Worm (Caenorhabditis elegans) whole organism, L4 larva: ENCODE data around the gene taf-10.

ENCODE experiments used
- F37D6.2 ChIP-seq: sonication (generic microtip); optimal IDR thresholded peaks from 2 replicates; lab custom pipeline; 2016; ENCODE audit warnings: mild to moderate bottlenecking, missing genetic modification characterization, missing compliant biosample characterization
- F44E2.7 ChIP-seq: fragments of 200-800 bp; sonication (Bioruptor generic); IDR thresholded peaks from 2 replicates; pipeline ENCODE4 v2.1.2; 2022; ENCODE audit warnings: missing genetic modification characterization, missing compliant biosample characterization
- T20F7.1 ChIP-seq: fragments of 200-800 bp; sonication (Bioruptor generic); optimal IDR thresholded peaks from 2 replicates; lab custom pipeline; 2018; ENCODE audit warnings: mild to moderate bottlenecking, missing genetic modification characterization, missing compliant biosample characterization
- Y48G9A.11 ChIP-seq: fragments of 200-800 bp; sonication (Bioruptor generic); IDR thresholded peaks from 2 replicates; pipeline ENCODE4 v1.3.6; 2022; ENCODE audit warnings: missing genetic modification reagents, missing genetic modification characterization, missing compliant biosample characterization
- Y75B8A.6 ChIP-seq: fragments of 200-800 bp; sonication (Bioruptor generic); IDR thresholded peaks from 2 replicates; pipeline ENCODE4 v1.3.6; 2022; ENCODE audit warnings: missing genetic modification reagents, missing genetic modification characterization, missing compliant biosample characterization
- ZK337.2 ChIP-seq: fragments of 200-800 bp; sonication (Bioruptor generic); IDR thresholded peaks from 2 replicates; pipeline ENCODE4 v1.3.6; 2022; ENCODE audit warnings: missing genetic modification reagents, missing genetic modification characterization, missing compliant biosample characterization
- ama-1 ChIP-seq: fragments of 150-350 bp; optimal IDR thresholded peaks from 2 replicates; lab custom pipeline; 2014; ENCODE audit warnings: inconsistent platforms, mixed read lengths
- arid-1 ChIP-seq: fragments of 200-800 bp; sonication (Bioruptor generic); conservative IDR thresholded peaks from 2 replicates; pipeline ENCODE4 v1.3.6; 2022; ENCODE audit warnings: missing genetic modification reagents, missing genetic modification characterization, missing compliant biosample characterization
- ceh-32 ChIP-seq: sonication (generic microtip); optimal IDR thresholded peaks from 2 replicates; lab custom pipeline; 2016; ENCODE audit warnings: mild to moderate bottlenecking, missing genetic modification characterization, missing compliant biosample characterization; ENCODE audit not compliant: poor library complexity
- ces-1 ChIP-seq: fragments of 150-350 bp; sonication (generic microtip); optimal IDR thresholded peaks from 4 replicates; lab custom pipeline; 2014; ENCODE audit warnings: missing biosample characterization, missing genetic modification reagents, missing genetic modification characterization
- daf-16 ChIP-seq, 3 experiments: sonication (generic microtip); optimal IDR thresholded peaks; 2 replicates each; lab custom pipeline; 2016 to 2017; ENCODE audit warnings: missing genetic modification characterization in 3 of 3, missing genetic modification reagents in 3 of 3, mild to moderate bottlenecking in 2 of 3, missing compliant biosample characterization in 2 of 3, missing biosample characterization in 1 of 3, moderate library complexity in 1 of 3
- daf-19 ChIP-seq: fragments of 200-800 bp; sonication (Bioruptor generic); conservative IDR thresholded peaks from 2 replicates; pipeline ENCODE4 v1.3.6; 2022; ENCODE audit warnings: missing genetic modification characterization, missing compliant biosample characterization
- dmd-9 ChIP-seq: fragments of 200-800 bp; sonication (Bioruptor generic); IDR thresholded peaks from 2 replicates; pipeline ENCODE4 v1.3.6; 2022; ENCODE audit warnings: missing genetic modification reagents, missing genetic modification characterization, missing compliant biosample characterization
- dpl-1 ChIP-seq: fragments of 150-350 bp; optimal IDR thresholded peaks from 2 replicates; lab custom pipeline; 2014; ENCODE audit warnings: missing biosample characterization, missing genetic modification reagents, missing genetic modification characterization
- fos-1 ChIP-seq: fragments of 150-350 bp; optimal IDR thresholded peaks from 2 replicates; lab custom pipeline; 2014; ENCODE audit warnings: missing biosample characterization, missing genetic modification characterization
- hlh-11 ChIP-seq: fragments of 200-800 bp; sonication (Bioruptor generic); optimal IDR thresholded peaks from 2 replicates; lab custom pipeline; 2018; ENCODE audit warnings: mild to moderate bottlenecking, missing genetic modification characterization, missing compliant biosample characterization
- hlh-30 ChIP-seq: sonication (generic microtip); optimal IDR thresholded peaks from 2 replicates; lab custom pipeline; 2017; ENCODE audit warnings: antibody characterized with exemption, mild to moderate bottlenecking, missing genetic modification characterization, missing compliant biosample characterization; ENCODE audit not compliant: insufficient read depth
- lin-1 ChIP-seq: fragments of 200-800 bp; sonication (Bioruptor generic); IDR thresholded peaks from 2 replicates; pipeline ENCODE4 v1.3.6; 2022; ENCODE audit warnings: missing genetic modification reagents, missing genetic modification characterization, missing compliant biosample characterization
- lin-13 ChIP-seq: fragments of 150-350 bp; optimal IDR thresholded peaks from 2 replicates; lab custom pipeline; 2014; ENCODE audit warnings: missing biosample characterization, missing genetic modification reagents, missing genetic modification characterization
- lin-29 ChIP-seq: fragments of 200-800 bp; sonication (Bioruptor generic); IDR thresholded peaks from 2 replicates; pipeline ENCODE4 v1.3.6; 2022; ENCODE audit warnings: missing genetic modification reagents, missing genetic modification characterization, missing compliant biosample characterization
- lsy-2 ChIP-seq, 2 experiments: fragments of 150-350 bp in 1 of 2; sonication (generic microtip) in 1 of 2; optimal IDR thresholded peaks; 2 replicates each; lab custom pipeline; 2014 to 2017; ENCODE audit warnings: missing biosample characterization in 2 of 2, missing genetic modification characterization in 2 of 2
- mdl-1 ChIP-seq, 2 experiments: fragments of 150-350 bp in 1 of 2; sonication (generic microtip) in 1 of 2; optimal IDR thresholded peaks; 2 replicates each; lab custom pipeline; 2014 to 2017; ENCODE audit warnings: missing biosample characterization in 2 of 2, missing genetic modification characterization in 2 of 2
- mep-1 ChIP-seq: fragments of 150-350 bp; sonication (generic microtip); optimal IDR thresholded peaks from 3 replicates; lab custom pipeline; 2014; ENCODE audit warnings: missing biosample characterization, missing genetic modification characterization
- mes-2 ChIP-seq: sonication (generic microtip); optimal IDR thresholded peaks from 2 replicates; lab custom pipeline; 2016; ENCODE audit warnings: missing genotype, mild to moderate bottlenecking, missing genetic modification characterization, missing compliant biosample characterization; ENCODE audit not compliant: poor library complexity, severe bottlenecking
- mxl-2 ChIP-seq: fragments of 200-800 bp; sonication (Bioruptor generic); conservative IDR thresholded peaks from 2 replicates; pipeline ENCODE4 v1.3.6; 2022; ENCODE audit warnings: missing genetic modification reagents, missing genetic modification characterization, missing compliant biosample characterization
- mxl-3 ChIP-seq: fragments of 200-800 bp; sonication (Bioruptor generic); optimal IDR thresholded peaks from 2 replicates; lab custom pipeline; 2018; ENCODE audit warnings: mild to moderate bottlenecking, missing genetic modification characterization, missing compliant biosample characterization
- nhr-11 ChIP-seq: fragments of 150-350 bp; optimal IDR thresholded peaks from 2 replicates; lab custom pipeline; 2014; ENCODE audit warnings: missing biosample characterization, missing genetic modification characterization
- nhr-41 ChIP-seq: fragments of 200-800 bp; sonication (Bioruptor generic); IDR thresholded peaks from 2 replicates; pipeline ENCODE4 v1.3.6; 2022; ENCODE audit warnings: missing genetic modification reagents, missing genetic modification characterization, missing compliant biosample characterization
- nhr-42 ChIP-seq: fragments of 200-800 bp; sonication (Bioruptor generic); IDR thresholded peaks from 2 replicates; pipeline ENCODE4 v1.3.6; 2022; ENCODE audit warnings: missing genetic modification characterization, missing compliant biosample characterization
- nhr-48 ChIP-seq: sonication (generic microtip); optimal IDR thresholded peaks from 2 replicates; lab custom pipeline; 2016; ENCODE audit warnings: mild to moderate bottlenecking, missing genetic modification characterization, missing compliant biosample characterization
- nhr-6 ChIP-seq: fragments of 150-350 bp; optimal IDR thresholded peaks from 2 replicates; lab custom pipeline; 2014; ENCODE audit warnings: missing biosample characterization, missing genetic modification characterization
- set-16 ChIP-seq: fragments of 200-800 bp; sonication (Bioruptor generic); IDR thresholded peaks from 2 replicates; pipeline ENCODE4 v1.3.6; 2022; ENCODE audit warnings: missing genetic modification reagents, missing genetic modification characterization, missing compliant biosample characterization
- snpc-1.2 ChIP-seq: fragments of 200-800 bp; sonication (Bioruptor generic); IDR thresholded peaks from 2 replicates; pipeline ENCODE4 v1.3.6; 2022; ENCODE audit warnings: missing genetic modification reagents, missing genetic modification characterization, missing compliant biosample characterization
- unc-130 ChIP-seq: sonication (generic microtip); optimal IDR thresholded peaks from 2 replicates; lab custom pipeline; 2016; ENCODE audit warnings: missing genetic modification reagents, missing genetic modification characterization, missing compliant biosample characterization
- unc-62 ChIP-seq, 3 experiments: fragments of 150-350 bp in 1 of 3; sonication (generic microtip); optimal IDR thresholded peaks in 2 of 3; peaks in 1 of 3; 1 replicate in 1 of 3; 2 replicates in 2 of 3; lab custom pipeline; 2014 to 2017; ENCODE audit warnings: missing biosample characterization in 3 of 3, missing genetic modification characterization in 3 of 3, missing genetic modification reagents in 3 of 3, missing genotype in 1 of 3
- zip-11 ChIP-seq: fragments of 200-800 bp; sonication (Bioruptor generic); IDR thresholded peaks from 2 replicates; pipeline ENCODE4 v1.3.6; 2022; ENCODE audit warnings: missing genetic modification characterization, missing compliant biosample characterization
- ztf-11 ChIP-seq: fragments of 150-350 bp; optimal IDR thresholded peaks from 2 replicates; lab custom pipeline; 2014; ENCODE audit warnings: missing biosample characterization, missing genetic modification characterization

Gene taf-10

ce11 chrV:4689234-4689633, 2.3 kb downstream of the taf-10 start, which contains the start of gene K03B4.1 (continued):
- TF ChIP-seq nhr-42 (GFP tag; lab: Robert Waterston, UW) (no peak), snpc-1.2 (GFP tag; lab: Robert Waterston, UW) (no peak)

- TF ChIP-seq F37D6.2 (tag; lab: Kevin White, UChicago) (no peak), dmd-9 (no peak), Y75B8A.6 (no peak), unc-62 (GFP tag; optimal IDR thresholded peaks at IDR 0.05 in 1 of 2; lab: Kevin White, UChicago) (peak in 1 of 2 experiments; percentile 88), unc-62 (tag; optimal IDR thresholded peaks at IDR 0.05; lab: Kevin White, UChicago) (no peak), set-16 (peak; percentile 70; the same call in 1 of the 2 replicates), unc-130 (GFP tag; lab: Kevin White, UChicago) (no peak), mep-1 (tag; lab: Kevin White, UChicago) (no peak)
- TF ChIP-seq, all 104 proteins: peak for 2
These were observed 4.8 kb downstream of the taf-10 start for ce11 chrV:4691657-4692056.

DNA sequence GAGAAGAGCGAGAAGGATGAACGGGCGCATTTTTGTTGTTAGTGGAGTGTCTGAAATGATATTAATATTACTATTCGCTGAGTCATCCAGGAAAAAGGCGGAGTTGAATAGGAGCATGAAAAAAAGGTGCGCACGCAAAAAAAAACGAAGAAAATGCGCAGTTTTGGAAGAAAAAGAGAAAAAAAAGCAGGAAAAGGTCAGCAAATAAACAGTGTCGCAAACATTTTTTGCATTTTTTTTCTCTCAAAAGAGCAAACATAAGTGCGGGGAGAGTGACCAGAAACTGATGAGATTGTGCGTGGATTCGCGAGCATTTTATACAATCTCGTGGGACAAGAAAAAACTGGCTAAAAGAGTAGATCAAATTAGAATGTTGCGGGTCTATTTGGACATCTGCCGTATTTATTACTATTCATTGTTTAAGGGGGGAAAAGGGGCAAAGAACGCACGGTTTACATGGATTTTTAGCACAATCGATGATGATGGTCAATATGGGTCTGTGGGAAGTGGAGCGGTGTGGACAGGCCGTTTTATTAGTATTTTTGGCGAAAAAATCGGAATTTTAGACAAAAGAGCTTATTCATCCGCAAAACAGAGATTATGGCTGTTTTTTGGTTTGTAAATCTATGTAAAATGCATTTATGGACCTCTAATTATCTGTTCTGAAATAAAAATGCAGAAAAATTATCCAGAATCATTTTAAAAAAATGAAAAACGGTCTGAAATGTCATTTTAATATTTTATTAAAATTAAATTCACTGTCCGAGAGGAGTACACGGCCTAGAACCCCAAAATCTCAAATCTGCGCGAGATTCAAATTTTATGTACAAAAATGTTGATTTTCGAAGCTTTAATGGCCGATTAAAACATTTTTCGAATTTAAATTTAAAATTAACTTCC, 5.7 kb downstream of the taf-10 start, which contains the start of gene cpg-8:
TSS of gene cpg-8 (minus strand) at position 51 of the 900 bp plus-strand sequence.
- no peak for TF ChIP-seq fos-1 (tag; lab: Kevin White, UChicago)
- TF ChIP-seq unc-62 (GFP tag; optimal IDR thresholded peaks at IDR 0.05 in 1 of 2; lab: Kevin White, UChicago): peak in 1 of 2 experiments; percentile 4
- no peak for TF ChIP-seq unc-62 (tag; optimal IDR thresholded peaks at IDR 0.05; lab: Kevin White, UChicago)
- no peak for TF ChIP-seq nhr-48 (tag; lab: Kevin White, UChicago)
- no peak for TF ChIP-seq nhr-41 (GFP tag; lab: Robert Waterston, UW)
- TF ChIP-seq dpl-1 (GFP tag; lab: Kevin White, UChicago): peak; percentile 12

DNA sequence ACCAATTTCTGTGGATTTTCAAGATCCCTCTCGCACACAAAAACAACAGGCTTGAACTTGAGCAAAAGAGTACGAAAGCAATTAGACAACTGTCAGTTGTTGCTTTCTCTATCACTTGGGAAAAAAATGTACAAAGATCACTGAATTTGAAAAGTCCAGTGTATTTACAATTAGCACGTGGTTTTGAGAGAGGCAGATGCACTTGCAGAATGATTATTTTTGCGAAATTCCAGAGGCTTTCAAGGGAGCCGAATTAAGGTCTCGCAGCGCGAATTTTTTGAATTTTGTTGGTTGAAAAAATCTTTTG, 6.3 kb downstream of the taf-10 start:
- TF ChIP-seq hlh-30 (tag; lab: Kevin White, UChicago) (peak; percentile 11), mxl-3 (GFP tag; lab: Kevin White, UChicago) (no peak), daf-16 (GFP tag; optimal IDR thresholded peaks at IDR 0.05; lab: Kevin White, UChicago) (peak in 1 of 2 experiments; percentile 51), daf-16 (tag; optimal IDR thresholded peaks at IDR 0.05; lab: Kevin White, UChicago) (no peak), unc-62 (GFP tag; optimal IDR thresholded peaks at IDR 0.05 in 1 of 2; lab: Kevin White, UChicago) (peak in 1 of 2 experiments; percentile 79), unc-62 (tag; optimal IDR thresholded peaks at IDR 0.05; lab: Kevin White, UChicago) (no peak)

DNA sequence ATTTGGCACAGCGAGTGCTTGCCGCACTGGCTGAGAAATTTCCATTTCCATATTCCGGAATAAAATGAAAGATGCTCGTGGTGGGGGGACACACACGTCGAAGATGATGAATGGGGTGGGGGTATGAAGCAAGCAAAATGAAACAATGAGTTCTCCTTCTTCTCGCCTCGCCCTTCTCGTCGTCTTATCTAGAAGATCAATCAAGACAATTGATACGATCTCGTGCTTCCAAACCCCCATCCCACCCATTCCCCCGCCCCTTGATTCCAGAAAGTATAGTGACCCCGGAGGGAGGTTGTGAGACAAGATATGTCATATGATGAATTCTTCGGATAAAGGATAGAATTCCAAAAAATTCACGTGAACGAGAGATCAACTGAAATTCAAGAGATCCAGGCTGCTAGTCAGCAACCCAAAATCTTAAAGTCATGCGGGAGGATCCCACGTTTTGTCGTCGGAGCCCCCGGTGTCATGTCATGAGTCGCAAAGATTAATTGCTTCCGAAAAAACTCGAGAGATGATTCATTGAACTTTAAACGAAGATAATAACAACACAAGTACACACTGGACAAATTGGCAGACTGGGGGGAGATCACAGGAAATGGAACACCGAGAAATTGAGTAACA, 7.7 kb downstream of the taf-10 start:
- TF ChIP-seq mes-2 (tag; lab: Kevin White, UChicago) (no peak), fos-1 (tag; lab: Kevin White, UChicago) (no peak), daf-19 (no peak), unc-62 (GFP tag; optimal IDR thresholded peaks at IDR 0.05 in 1 of 2; lab: Kevin White, UChicago) (peak in 1 of 2 experiments; percentile 74), unc-62 (tag; optimal IDR thresholded peaks at IDR 0.05; lab: Kevin White, UChicago) (no peak), T20F7.1 (no peak), ces-1 (GFP tag; lab: Kevin White, UChicago) (no peak), lin-1 (GFP tag; lab: Robert Waterston, UW) (no peak), set-16 (no peak), mxl-2 (GFP tag; lab: Robert Waterston, UW) (no peak), ZK337.2 (GFP tag; lab: Robert Waterston, UW) (no peak), lsy-2 (tag; optimal IDR thresholded peaks at IDR 0.05; lab: Kevin White, UChicago) (peak in 1 of 2 experiments; percentile 5), mdl-1 (tag; optimal IDR thresholded peaks at IDR 0.05; lab: Kevin White, UChicago) (peak in 1 of 2 experiments; percentile 21), zip-11 (GFP tag; lab: Robert Waterston, UW) (no peak), F44E2.7 (GFP tag; lab: Robert Waterston, UW) (no peak), mxl-3 (GFP tag; lab: Kevin White, UChicago) (no peak), ztf-11 (tag; lab: Kevin White, UChicago) (no peak), nhr-6 (no peak), lin-29 (no peak), hlh-11 (peak; percentile 37), arid-1 (GFP tag; lab: Robert Waterston, UW) (no peak), ama-1 (peak; percentile 13), nhr-11 (tag; lab: Kevin White, UChicago) (peak; percentile 51), Y48G9A.11 (GFP tag; lab: Robert Waterston, UW) (no peak), mep-1 (tag; lab: Kevin White, UChicago) (no peak), ceh-32 (tag; lab: Kevin White, UChicago) (no peak), lin-13 (GFP tag; lab: Kevin White, UChicago) (no peak)
